Fruit fly (Drosophila melanogaster) whole organism, embryonic: ENCODE measurements around the gene CG4839.

Source experiments
- Atf-2 ChIP-seq: fragments of 200-800 bp; sonication (Bioruptor generic); optimal IDR thresholded peaks from 2 replicates; lab custom pipeline; 2016; ENCODE audit warnings: missing biosample characterization, missing genetic modification characterization
- CG10209 ChIP-seq: fragments of 200-800 bp; sonication (Bioruptor generic); optimal IDR thresholded peaks from 3 replicates; lab custom pipeline; 2017; ENCODE audit warnings: missing biosample characterization, mild to moderate bottlenecking, missing genetic modification characterization, missing genetic modification reagents
- CG1024 ChIP-seq: fragments of 200-800 bp; sonication (Bioruptor generic); IDR thresholded peaks from 2 replicates; pipeline ENCODE4 v1.3.6; 2022; ENCODE audit warnings: missing biosample characterization, missing genetic modification characterization
- CG10462 ChIP-seq: fragments of 200-800 bp; sonication (Bioruptor generic); optimal IDR thresholded peaks from 2 replicates; lab custom pipeline; 2016; ENCODE audit warnings: missing biosample characterization, missing genetic modification characterization
- CG10565 ChIP-seq: fragments of 200-800 bp; sonication (Bioruptor generic); optimal IDR thresholded peaks from 3 replicates; lab custom pipeline; 2016; ENCODE audit warnings: missing biosample characterization, mild to moderate bottlenecking, missing genetic modification characterization
- CG11560 ChIP-seq: fragments of 200-800 bp; sonication (Bioruptor generic); IDR thresholded peaks from 3 replicates; pipeline ENCODE4 v1.3.6; 2022; ENCODE audit warnings: missing biosample characterization, missing genetic modification characterization
- CG12236 ChIP-seq: fragments of 200-800 bp; sonication (Bioruptor generic); optimal IDR thresholded peaks from 2 replicates; lab custom pipeline; 2016; ENCODE audit warnings: missing biosample characterization, missing genetic modification characterization
- CG13624 ChIP-seq: fragments of 200-800 bp; sonication (Bioruptor generic); optimal IDR thresholded peaks from 2 replicates; lab custom pipeline; 2016; ENCODE audit warnings: missing biosample characterization, missing genetic modification characterization
- CG13894 ChIP-seq: fragments of 200-800 bp; sonication (Bioruptor generic); optimal IDR thresholded peaks from 3 replicates; lab custom pipeline; 2018; ENCODE audit warnings: missing biosample characterization, mild to moderate bottlenecking, missing genetic modification characterization, moderate library complexity
- CG14965 ChIP-seq: fragments of 200-800 bp; sonication (Bioruptor generic); optimal IDR thresholded peaks from 2 replicates; lab custom pipeline; 2016; ENCODE audit warnings: missing biosample characterization, missing genetic modification characterization, borderline replicate concordance
- CG15601 ChIP-seq: fragments of 200-800 bp; sonication (Bioruptor generic); optimal IDR thresholded peaks from 3 replicates; lab custom pipeline; 2019; ENCODE audit warnings: missing biosample characterization, mild to moderate bottlenecking, missing genetic modification characterization, moderate library complexity
- CG1603 ChIP-seq: fragments of 200-800 bp; sonication (Bioruptor generic); optimal IDR thresholded peaks from 2 replicates; lab custom pipeline; 2019; ENCODE audit warnings: missing biosample characterization, mild to moderate bottlenecking, missing genetic modification characterization, moderate library complexity
- CG30403 ChIP-seq: fragments of 200-800 bp; sonication (Bioruptor generic); optimal IDR thresholded peaks from 3 replicates; lab custom pipeline; 2016; ENCODE audit warnings: missing biosample characterization, missing genetic modification characterization
- CG34224 ChIP-seq: fragments of 200-800 bp; sonication (Bioruptor generic); IDR thresholded peaks from 3 replicates; pipeline ENCODE4 v1.3.6; 2022; ENCODE audit warnings: missing biosample characterization, missing genetic modification characterization; ENCODE audit not compliant: partially characterized antibody
- CG42726 ChIP-seq: fragments of 200-800 bp; sonication (Bioruptor generic); IDR thresholded peaks from 2 replicates; pipeline ENCODE4 v1.3.6; 2022; ENCODE audit warnings: missing biosample characterization, missing genetic modification characterization; ENCODE audit not compliant: partially characterized antibody
- CG6175 ChIP-seq: fragments of 200-800 bp; sonication (Bioruptor generic); IDR thresholded peaks from 3 replicates; pipeline ENCODE4 v1.3.6; 2022; ENCODE audit warnings: missing biosample characterization, missing genetic modification characterization
- CG7928 ChIP-seq: fragments of 200-800 bp; sonication (Bioruptor generic); optimal IDR thresholded peaks from 2 replicates; lab custom pipeline; 2017; ENCODE audit warnings: missing biosample characterization, mild to moderate bottlenecking, missing genetic modification characterization
- CG8388 ChIP-seq: fragments of 200-800 bp; sonication (Bioruptor generic); optimal IDR thresholded peaks from 2 replicates; lab custom pipeline; 2019; ENCODE audit warnings: missing biosample characterization, mild to moderate bottlenecking, missing genetic modification characterization, moderate library complexity
- CG9609 ChIP-seq: fragments of 200-800 bp; sonication (Bioruptor generic); optimal IDR thresholded peaks from 3 replicates; lab custom pipeline; 2016; ENCODE audit warnings: missing biosample characterization, missing genetic modification characterization
- Deaf1 ChIP-seq: fragments of 200-800 bp; optimal IDR thresholded peaks from 3 replicates; lab custom pipeline; 2019; ENCODE audit warnings: missing biosample characterization, mild to moderate bottlenecking, missing genetic modification characterization, moderate library complexity
- Dip3 ChIP-seq: fragments of 200-800 bp; sonication (Bioruptor generic); optimal IDR thresholded peaks from 3 replicates; lab custom pipeline; 2016; ENCODE audit warnings: missing biosample characterization, missing genetic modification characterization
- Doc2 ChIP-seq: fragments of 200-800 bp; sonication (Bioruptor generic); IDR thresholded peaks from 2 replicates; pipeline ENCODE4 v1.3.6; 2022; ENCODE audit warnings: missing biosample characterization, missing genetic modification characterization
- H2.0 ChIP-seq: fragments of 200-800 bp; sonication (Bioruptor generic); IDR thresholded peaks from 2 replicates; pipeline ENCODE4 v1.3.6; 2022; ENCODE audit warnings: missing biosample characterization, missing genetic modification characterization
- HHEX ChIP-seq: fragments of 200-800 bp; sonication (Bioruptor generic); optimal IDR thresholded peaks from 3 replicates; lab custom pipeline; 2017; ENCODE audit warnings: missing biosample characterization, mild to moderate bottlenecking, missing genetic modification characterization, missing genetic modification reagents
- NFAT ChIP-seq: fragments of 200-800 bp; sonication (Bioruptor generic); IDR thresholded peaks from 2 replicates; pipeline ENCODE4 v1.3.6; 2022; ENCODE audit warnings: missing biosample characterization, missing genetic modification characterization
- NK7.1 ChIP-seq: fragments of 200-800 bp; sonication (Bioruptor generic); optimal IDR thresholded peaks from 3 replicates; lab custom pipeline; 2016; ENCODE audit warnings: missing biosample characterization, missing genetic modification characterization
- Oli ChIP-seq: fragments of 200-800 bp; sonication (Bioruptor generic); optimal IDR thresholded peaks from 2 replicates; lab custom pipeline; 2018; ENCODE audit warnings: missing biosample characterization, mild to moderate bottlenecking, missing genetic modification characterization, moderate library complexity
- Pdp1 ChIP-seq, 2 experiments: fragments of 200-800 bp; sonication (Bioruptor generic); optimal IDR thresholded peaks; 3 replicates each; lab custom pipeline; 2016; ENCODE audit warnings: missing biosample characterization in 2 of 2, missing genetic modification characterization in 2 of 2, mild to moderate bottlenecking in 1 of 2, moderate library complexity in 1 of 2
- Six4 ChIP-seq: fragments of 200-800 bp; sonication (Bioruptor generic); optimal IDR thresholded peaks from 2 replicates; lab custom pipeline; 2016; ENCODE audit warnings: missing biosample characterization, missing genetic modification characterization
- Stat92E ChIP-seq, 3 experiments: fragments of >200 bp in 2 of 3; fragments of 200-800 bp in 1 of 3; sonication (Bioruptor generic) in 1 of 3; optimal IDR thresholded peaks; 2 replicates each; lab custom pipeline; 2017 to 2019; ENCODE audit warnings: missing biosample characterization in 3 of 3, missing genetic modification characterization in 3 of 3, mild to moderate bottlenecking in 1 of 3, moderate library complexity in 1 of 3
- amos ChIP-seq: fragments of 200-800 bp; sonication (Bioruptor generic); IDR thresholded peaks from 2 replicates; pipeline ENCODE4 v1.3.6; 2022; ENCODE audit warnings: missing biosample characterization, missing genetic modification characterization; ENCODE audit not compliant: partially characterized antibody
- bcd ChIP-seq: fragments of 200-800 bp; sonication (Bioruptor generic); optimal IDR thresholded peaks from 2 replicates; lab custom pipeline; 2017; ENCODE audit warnings: missing biosample characterization, mild to moderate bottlenecking, missing genetic modification characterization
- cas ChIP-seq: fragments of 200-800 bp; sonication (Bioruptor generic); IDR thresholded peaks from 2 replicates; pipeline ENCODE4 v1.3.6; 2022; ENCODE audit warnings: missing biosample characterization, missing genetic modification characterization
- crc ChIP-seq: fragments of 200-800 bp; sonication (Bioruptor generic); optimal IDR thresholded peaks from 2 replicates; lab custom pipeline; 2016; ENCODE audit warnings: missing biosample characterization, missing genetic modification characterization
- danr ChIP-seq: fragments of 200-800 bp; sonication (Bioruptor generic); IDR thresholded peaks from 2 replicates; pipeline ENCODE4 v1.3.6; 2022; ENCODE audit warnings: missing biosample characterization, missing genetic modification characterization
- dm ChIP-seq: fragments of 200-800 bp; sonication (Bioruptor generic); optimal IDR thresholded peaks from 3 replicates; lab custom pipeline; 2016; ENCODE audit warnings: missing biosample characterization, missing genetic modification characterization
- ems ChIP-seq: fragments of 200-800 bp; sonication (Bioruptor generic); optimal IDR thresholded peaks from 3 replicates; lab custom pipeline; 2016; ENCODE audit warnings: missing biosample characterization, missing genetic modification characterization
- fd102C ChIP-seq: fragments of 200-800 bp; sonication (Bioruptor generic); optimal IDR thresholded peaks from 2 replicates; lab custom pipeline; 2018; ENCODE audit warnings: missing biosample characterization, mild to moderate bottlenecking, missing genetic modification characterization, moderate library complexity
- grn ChIP-seq: fragments of 200-800 bp; sonication (Bioruptor generic); optimal IDR thresholded peaks from 3 replicates; lab custom pipeline; 2017; ENCODE audit warnings: missing biosample characterization, missing genetic modification characterization
- h ChIP-seq: fragments of >200 bp; optimal IDR thresholded peaks from 2 replicates; lab custom pipeline; 2017
- her ChIP-seq: fragments of 200-800 bp; sonication (Bioruptor generic); optimal IDR thresholded peaks from 2 replicates; lab custom pipeline; 2016; ENCODE audit warnings: missing biosample characterization, missing genetic modification characterization
- pb ChIP-seq: fragments of 200-800 bp; sonication (Bioruptor generic); optimal IDR thresholded peaks from 3 replicates; lab custom pipeline; 2016; ENCODE audit warnings: missing biosample characterization, missing genetic modification characterization
- pho ChIP-seq: fragments of 200-800 bp; sonication (Bioruptor generic); optimal IDR thresholded peaks from 2 replicates; lab custom pipeline; 2016; ENCODE audit warnings: missing biosample characterization, missing genetic modification characterization
- ro ChIP-seq: fragments of 200-800 bp; sonication (Bioruptor generic); IDR thresholded peaks from 2 replicates; pipeline ENCODE4 v1.3.6; 2022; ENCODE audit warnings: missing biosample characterization, missing genetic modification characterization
- salm ChIP-seq: fragments of 200-800 bp; sonication (Bioruptor generic); optimal IDR thresholded peaks from 2 replicates; lab custom pipeline; 2018; ENCODE audit warnings: missing biosample characterization, mild to moderate bottlenecking, missing genetic modification characterization
- sisA ChIP-seq: fragments of 200-800 bp; sonication (Bioruptor generic); IDR thresholded peaks from 2 replicates; pipeline ENCODE4 v1.3.6; 2022; ENCODE audit warnings: missing biosample characterization, missing genetic modification characterization
- sna ChIP-seq: fragments of 200-800 bp; sonication (Bioruptor generic); IDR thresholded peaks from 2 replicates; pipeline ENCODE4 v1.3.6; 2022; ENCODE audit warnings: missing biosample characterization, missing genetic modification characterization; ENCODE audit not compliant: partially characterized antibody
- so ChIP-seq: fragments of 200-800 bp; sonication (Bioruptor generic); IDR thresholded peaks from 3 replicates; pipeline ENCODE4 v1.3.6; 2022; ENCODE audit warnings: missing biosample characterization, missing genetic modification characterization
- tx ChIP-seq: fragments of 200-800 bp; sonication (Bioruptor generic); optimal IDR thresholded peaks from 2 replicates; lab custom pipeline; 2016; ENCODE audit warnings: missing biosample characterization, missing genetic modification characterization
- usp ChIP-seq: fragments of >200 bp; optimal IDR thresholded peaks from 2 replicates; lab custom pipeline; 2017; ENCODE audit warnings: missing biosample characterization, missing genetic modification characterization
- zfh2 ChIP-seq: fragments of 200-800 bp; sonication (Bioruptor generic); optimal IDR thresholded peaks from 2 replicates; lab custom pipeline; 2016; ENCODE audit warnings: missing biosample characterization, missing genetic modification characterization

The CG4839 gene

DNA sequence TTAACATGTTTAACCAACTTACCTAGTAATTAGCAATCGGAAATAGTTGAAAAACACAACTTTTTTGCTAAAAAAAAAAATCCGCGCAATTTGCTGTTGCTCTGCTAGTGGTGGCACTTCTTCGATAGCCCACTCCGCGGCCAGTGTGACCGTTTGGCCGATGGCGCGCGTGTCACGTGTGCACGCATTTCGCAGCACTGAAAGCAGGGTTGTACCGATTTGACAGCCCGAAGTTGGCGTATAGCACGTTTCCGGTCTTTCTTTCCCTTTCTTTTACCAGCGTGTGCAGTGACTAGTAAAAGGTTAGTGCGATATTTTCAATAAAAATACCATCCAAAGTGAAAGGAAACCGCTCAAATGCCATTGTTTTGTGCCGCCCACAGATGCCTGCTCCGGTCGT lies 56.3 kb downstream of the CG4839 start, which contains the start of the genes Ripalpha and RpL7 (continued):
- TF ChIP-seq usp (GFP tag; lab: Kevin White, UChicago) = no peak
- peak; percentile 95 for TF ChIP-seq ems
- TF ChIP-seq CG42726 (GFP tag; lab: Robert Waterston, UW) = peak; percentile 99
- peak; percentile 97 for TF ChIP-seq fd102C
- TF ChIP-seq sisA = peak; percentile 88
- TF ChIP-seq so (GFP tag; lab: Robert Waterston, UW) = peak; percentile 97
- peak; percentile 97 for TF ChIP-seq Dip3
- TF ChIP-seq CG12236 (GFP tag; lab: Kevin White, UChicago) = peak; percentile 98
- TF ChIP-seq NFAT (GFP tag; lab: Robert Waterston, UW) = peak; percentile 99
- TF ChIP-seq NK7.1 (GFP tag; lab: Kevin White, UChicago) = peak; percentile 95
- TF ChIP-seq CG10209 (GFP tag; lab: Kevin White, UChicago) = peak; percentile 99
- peak; percentile 73; the same call in 2 of the 3 replicates for TF ChIP-seq CG11560
- TF ChIP-seq bcd (GFP tag; lab: Kevin White, UChicago) = peak; percentile 100
- peak; percentile 96 for TF ChIP-seq grn (GFP tag; lab: Kevin White, UChicago)
- TF ChIP-seq ro (GFP tag; lab: Robert Waterston, UW) = peak; percentile 88
- TF ChIP-seq CG1603 (tag; lab: Kevin White, UChicago) = peak; percentile 98
- TF ChIP-seq crc (GFP tag; lab: Kevin White, UChicago) = peak; percentile 96
- TF ChIP-seq Deaf1 = peak; percentile 70
- peak; percentile 81 for TF ChIP-seq danr (GFP tag; lab: Robert Waterston, UW)
- peak; percentile 100 for TF ChIP-seq dm (GFP tag; lab: Kevin White, UChicago)
- peak; percentile 96 to 97 for TF ChIP-seq Pdp1 (GFP tag; optimal IDR thresholded peaks at IDR 0.05; lab: Kevin White, UChicago)
- TF ChIP-seq CG10462 (GFP tag; lab: Kevin White, UChicago) = peak; percentile 94
- TF ChIP-seq CG14965 (GFP tag; lab: Kevin White, UChicago) = peak; percentile 92
- TF ChIP-seq salm (tag; lab: Kevin White, UChicago) = peak; percentile 92
- TF ChIP-seq CG30403 (GFP tag; lab: Kevin White, UChicago) = peak; percentile 96
- TF ChIP-seq H2.0 (GFP tag; lab: Robert Waterston, UW) = peak; percentile 94
- peak; percentile 92 for TF ChIP-seq CG8388 (GFP tag; lab: Kevin White, UChicago)
- peak; percentile 98 for TF ChIP-seq amos
- peak; percentile 96 for TF ChIP-seq tx (GFP tag; lab: Kevin White, UChicago)
- peak; percentile 94 for TF ChIP-seq CG1024 (GFP tag; lab: Robert Waterston, UW)
- TF ChIP-seq Stat92E (GFP tag; optimal IDR thresholded peaks at IDR 0.05; lab: Kevin White, UChicago) = peak in 1 of 3 experiments; percentile 58
- TF ChIP-seq CG6175 (GFP tag; lab: Robert Waterston, UW) = peak; percentile 97; the same call in 2 of the 3 replicates
- peak; percentile 93 for TF ChIP-seq cas
- TF ChIP-seq CG13894 (tag; lab: Kevin White, UChicago) = peak; percentile 97
- TF ChIP-seq Six4 (GFP tag; lab: Kevin White, UChicago) = peak; percentile 89
- no peak for TF ChIP-seq h
- TF ChIP-seq CG9609 (GFP tag; lab: Kevin White, UChicago) = peak; percentile 98
- TF ChIP-seq Doc2 (GFP tag; lab: Robert Waterston, UW) = no peak
- peak; percentile 75 for TF ChIP-seq sna (GFP tag; lab: Robert Waterston, UW)
- peak; percentile 98 for TF ChIP-seq zfh2 (GFP tag; lab: Kevin White, UChicago)
- TF ChIP-seq her (GFP tag; lab: Kevin White, UChicago) = peak; percentile 97
- TF ChIP-seq CG15601 = peak; percentile 95
- peak; percentile 91 for TF ChIP-seq CG10565 (GFP tag; lab: Kevin White, UChicago)
- TF ChIP-seq CG13624 (GFP tag; lab: Kevin White, UChicago) = peak; percentile 99
- TF ChIP-seq Oli = peak; percentile 89
- TF ChIP-seq pb (GFP tag; lab: Kevin White, UChicago) = peak; percentile 97
- TF ChIP-seq CG7928 (GFP tag; lab: Kevin White, UChicago) = peak; percentile 82
- TF ChIP-seq pho = peak; percentile 98
- TF ChIP-seq CG34224 (GFP tag; lab: Robert Waterston, UW) = peak; percentile 84
- TF ChIP-seq HHEX (GFP tag; lab: Kevin White, UChicago) = peak; percentile 99
- TF ChIP-seq Atf-2 (GFP tag; lab: Kevin White, UChicago) = peak; percentile 95
